Worm (Caenorhabditis elegans) whole organism, late embryonic: ENCODE data around the gene R03H10.11.

ENCODE experiments used
- ceh-9 ChIP-seq: sonication (generic microtip); optimal IDR thresholded peaks from 2 replicates; lab custom pipeline; 2016; ENCODE audit warnings: mild to moderate bottlenecking, missing genetic modification characterization, inconsistent platforms, missing compliant biosample characterization
- che-1 ChIP-seq: sonication (generic microtip); optimal IDR thresholded peaks from 2 replicates; lab custom pipeline; 2016; ENCODE audit warnings: mild to moderate bottlenecking, missing genetic modification characterization, missing compliant biosample characterization
- fkh-10 ChIP-seq: fragments of 150-350 bp; optimal IDR thresholded peaks from 2 replicates; lab custom pipeline; 2014; ENCODE audit warnings: missing biosample characterization, missing genetic modification reagents, missing genetic modification characterization
- hlh-6 ChIP-seq: sonication (generic microtip); optimal IDR thresholded peaks from 2 replicates; lab custom pipeline; 2016; ENCODE audit warnings: missing genotype, missing genetic modification characterization, missing compliant biosample characterization
- unc-42 ChIP-seq: sonication (generic microtip); optimal IDR thresholded peaks from 2 replicates; lab custom pipeline; 2016; ENCODE audit warnings: missing genotype, missing genetic modification characterization, missing compliant biosample characterization
- unc-55 ChIP-seq: sonication (generic microtip); optimal IDR thresholded peaks from 2 replicates; lab custom pipeline; 2017; ENCODE audit warnings: missing biosample characterization, missing genetic modification reagents, missing genetic modification characterization

DNA sequence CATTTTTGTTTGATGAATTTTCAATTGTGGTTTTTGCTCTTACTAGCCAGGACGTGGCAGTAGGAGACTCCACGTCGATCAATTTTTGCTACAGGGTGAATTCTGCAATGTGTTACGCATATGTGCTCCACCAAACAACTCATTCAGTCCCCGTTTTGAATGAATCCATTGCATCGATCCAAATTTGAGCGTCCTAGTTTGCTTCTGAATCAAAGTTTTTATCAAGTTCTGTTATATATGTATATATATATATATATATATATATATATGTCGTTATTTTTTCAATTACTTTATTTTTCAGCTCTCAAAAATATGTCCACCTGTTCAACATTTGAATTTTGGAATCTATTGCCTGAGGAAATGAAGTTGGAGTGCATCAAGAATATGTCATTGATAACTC, 28.6 kb downstream of the R03H10.11 start, which contains the start of gene F31D5.7:
- TF ChIP-seq ceh-9 (tag; lab: Kevin White, UChicago): no peak
- TF ChIP-seq unc-55 (GFP tag; lab: Kevin White, UChicago): no peak
- TF ChIP-seq fkh-10 (GFP tag; lab: Kevin White, UChicago): no peak
- TF ChIP-seq hlh-6 (tag; lab: Kevin White, UChicago): no peak
- no peak for TF ChIP-seq unc-42 (tag; lab: Kevin White, UChicago)
- no peak for TF ChIP-seq che-1 (tag; lab: Kevin White, UChicago)
